Worm (Caenorhabditis elegans): ENCODE data around the gene W02A2.5.

Gene W02A2.5

DNA sequence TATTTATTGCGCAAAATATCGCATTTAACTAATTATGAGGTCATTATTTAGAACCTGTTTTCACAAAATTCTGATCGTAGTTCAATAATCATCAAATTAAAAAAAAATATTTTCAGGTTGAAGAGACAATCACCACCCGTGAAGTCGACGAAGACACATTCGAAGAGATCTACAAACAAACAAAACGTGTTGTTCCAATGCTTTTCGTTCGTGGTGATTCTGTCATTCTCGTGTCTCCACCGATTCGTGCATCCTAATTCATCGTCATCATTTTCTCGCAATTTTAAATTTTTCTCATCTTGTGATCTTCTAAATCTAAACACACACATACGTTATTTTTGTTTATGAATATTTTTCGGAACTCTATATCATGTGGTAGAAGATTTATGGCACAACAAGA is 46.1 kb downstream of the W02A2.5 start (continued):
- TF ChIP-seq nhr-6 (tag; optimal IDR thresholded peaks at IDR 0.05) (no peak), ctbp-1 (GFP tag; IDR thresholded peaks at IDR 0.05) (peak; percentile 50; the same call in 1 of the 2 replicates), R02D3.7 (tag; optimal IDR thresholded peaks at IDR 0.05) (peak; percentile 33), egl-27 (tag; optimal IDR thresholded peaks at IDR 0.05) (no peak), daf-12 (tag; optimal IDR thresholded peaks at IDR 0.05) (no peak), hlh-30 (tag; optimal IDR thresholded peaks at IDR 0.05; ENCODE audit: insufficient read depth) (peak; percentile 65), zip-2 (tag; optimal IDR thresholded peaks at IDR 0.05) (peak; percentile 66), daf-16 (GFP tag; optimal IDR thresholded peaks at IDR 0.05) (peak in 1 of 2 experiments; percentile 7), daf-16 (tag; optimal IDR thresholded peaks at IDR 0.05) (no peak), dmd-8 (GFP tag; IDR thresholded peaks at IDR 0.05) (0 out of 2 replicates have a peak, but pooled peaks have one; percentile 35), lin-1 (GFP tag; IDR thresholded peaks at IDR 0.05) (peak; percentile 55; the same call in 1 of the 2 replicates), arid-1 (GFP tag; conservative IDR thresholded peaks at IDR 0.05) (no peak; the same call in 1 of the 2 replicates), ceh-20 (GFP tag; IDR thresholded peaks at IDR 0.05) (peak; percentile 48; the same call in 1 of the 2 replicates), duxl-1 (tag; optimal IDR thresholded peaks at IDR 0.05; ENCODE audit: poor library complexity) (peak; percentile 5), madf-9 (GFP tag; conservative IDR thresholded peaks at IDR 0.05) (no peak), mxl-2 (GFP tag; conservative IDR thresholded peaks at IDR 0.05) (peak; percentile 54)

ce11 chrIV:13389237-13389636 is 46.6 kb downstream of the W02A2.5 start:
- no peak for TF ChIP-seq D1046.2 (GFP tag; IDR thresholded peaks at IDR 0.05)
- TF ChIP-seq lin-1 (GFP tag; IDR thresholded peaks at IDR 0.05), result peak; percentile 38; the same call in 1 of the 2 replicates
- no peak for TF ChIP-seq unc-62 (GFP tag; optimal IDR thresholded peaks at IDR 0.05 in 1 of 2)
- no peak for TF ChIP-seq unc-62 (tag; optimal IDR thresholded peaks at IDR 0.05)
- TF ChIP-seq saeg-2 (GFP tag; IDR thresholded peaks at IDR 0.05), result no peak
- no peak for TF ChIP-seq pqm-1 (tag; optimal IDR thresholded peaks at IDR 0.05)
- TF ChIP-seq snpc-4 (tag; optimal IDR thresholded peaks at IDR 0.05), result no peak
- no peak for TF ChIP-seq lin-13 (GFP tag; optimal IDR thresholded peaks at IDR 0.05)
- no peak for TF ChIP-seq F10B5.3 (tag; optimal IDR thresholded peaks at IDR 0.05)
- no peak for TF ChIP-seq spr-3 (GFP tag; optimal IDR thresholded peaks at IDR 0.05)
- TF ChIP-seq unc-39 (tag; optimal IDR thresholded peaks at IDR 0.05), result no peak
- TF ChIP-seq zfp-2 (tag; optimal IDR thresholded peaks at IDR 0.05), result no peak
- TF ChIP-seq gei-8 (GFP tag; optimal IDR thresholded peaks at IDR 0.05), result no peak
- TF ChIP-seq attf-4 (tag; optimal IDR thresholded peaks at IDR 0.05), result no peak
- 0 out of 2 replicates have a peak, but pooled peaks have one; percentile 49 for TF ChIP-seq dmd-8 (GFP tag; IDR thresholded peaks at IDR 0.05)
- TF ChIP-seq dmd-9 (GFP tag; IDR thresholded peaks at IDR 0.05), result no peak
- no peak for TF ChIP-seq nhr-76 (tag; optimal IDR thresholded peaks at IDR 0.05)
- TF ChIP-seq mxl-2 (GFP tag; conservative IDR thresholded peaks at IDR 0.05), result no peak
- TF ChIP-seq rbr-2 (tag; optimal IDR thresholded peaks at IDR 0.05), result no peak
- 0 out of 2 replicates have a peak, but pooled peaks have one; percentile 26 for TF ChIP-seq tra-1 (GFP tag; IDR thresholded peaks at IDR 0.05)
- TF ChIP-seq Y5F2A.4 (GFP tag; optimal IDR thresholded peaks at IDR 0.05), result no peak
- no peak for TF ChIP-seq zip-11 (GFP tag; IDR thresholded peaks at IDR 0.05)
- no peak for TF ChIP-seq aly-2 (tag; optimal IDR thresholded peaks at IDR 0.05)
- TF ChIP-seq ctbp-1 (GFP tag; IDR thresholded peaks at IDR 0.05), result no peak
- no peak for TF ChIP-seq cey-2 (tag; optimal IDR thresholded peaks at IDR 0.05; ENCODE audit: borderline replicate concordance, insufficient read depth)
- TF ChIP-seq mxl-3 (GFP tag; optimal IDR thresholded peaks at IDR 0.05), result no peak
- TF ChIP-seq hif-1 (tag; optimal IDR thresholded peaks at IDR 0.05), result no peak
- TF ChIP-seq ceh-32 (tag; optimal IDR thresholded peaks at IDR 0.05; ENCODE audit: poor library complexity), result no peak
- TF ChIP-seq nhr-237 (tag; optimal IDR thresholded peaks at IDR 0.05), result no peak
- no peak for TF ChIP-seq lin-39 (tag; optimal IDR thresholded peaks at IDR 0.05)
- TF ChIP-seq R02D3.7 (tag; optimal IDR thresholded peaks at IDR 0.05), result no peak
- TF ChIP-seq nhr-111 (GFP tag; optimal IDR thresholded peaks at IDR 0.05), result peak; percentile 43
- 0 out of 2 replicates have a peak, but pooled peaks have one; percentile 11 for TF ChIP-seq snpc-1.2 (GFP tag; IDR thresholded peaks at IDR 0.05)
- TF ChIP-seq lsy-2 (tag; optimal IDR thresholded peaks at IDR 0.05), result no peak
- no peak for TF ChIP-seq mdt-29 (GFP tag; IDR thresholded peaks at IDR 0.05)
- peak; percentile 67 for TF ChIP-seq egl-43 (GFP tag; IDR thresholded peaks at IDR 0.05)
- TF ChIP-seq php-3 (GFP tag; IDR thresholded peaks at IDR 0.05), result no peak
- TF ChIP-seq Y105C5A.15 (GFP tag; IDR thresholded peaks at IDR 0.05), result 0 out of 2 replicates have a peak, but pooled peaks have one; percentile 34
- TF ChIP-seq unc-130 (GFP tag; optimal IDR thresholded peaks at IDR 0.05), result no peak

All from whole organism, L4 larva.